Worm (Caenorhabditis elegans): ENCODE measurements around the gene cyp-25A2.

- TF ChIP-seq hmg-11 (tag; optimal IDR thresholded peaks at IDR 0.05) (no peak), aly-2 (tag; optimal IDR thresholded peaks at IDR 0.05) (no peak), nhr-12 (tag; optimal IDR thresholded peaks at IDR 0.05) (no peak), nhr-28 (tag; optimal IDR thresholded peaks at IDR 0.05) (no peak), snpc-4 (tag; optimal IDR thresholded peaks at IDR 0.05) (no peak), nhr-77 (tag; optimal IDR thresholded peaks at IDR 0.05) (no peak), ama-1 (optimal IDR thresholded peaks at IDR 0.05) (no peak)
These were observed 3.6 kb upstream of the cyp-25A2 start, which contains the start of gene C36A4.10 for ce11 chrIII:3831381-3831780.
